Fruit fly (Drosophila melanogaster): ENCODE results near the gene CG6696.

Gene CG6696

DNA sequence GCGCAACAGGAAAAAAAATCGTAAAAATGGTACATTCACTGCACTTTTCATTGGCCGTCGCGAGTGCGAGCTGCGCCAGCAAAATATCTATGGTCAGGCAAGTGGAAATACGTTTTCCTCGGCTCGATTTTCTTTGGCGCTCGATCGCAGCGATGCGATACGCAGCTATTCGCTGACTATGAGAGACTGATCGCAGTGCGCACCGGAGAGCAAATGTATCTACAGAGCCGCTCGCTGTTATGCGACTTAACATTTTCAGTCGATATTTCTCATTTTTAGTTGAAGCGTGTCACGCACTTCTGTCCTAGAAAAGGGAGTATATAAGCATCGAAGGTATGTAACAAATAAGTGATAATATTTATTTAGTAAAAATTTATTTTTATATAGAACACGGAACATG lies 27.2 kb downstream of the CG6696 start, which contains the start of gene wgn (continued):
- peak; percentile 41; the same call in 1 of the 3 replicates for TF ChIP-seq row (GFP tag; IDR thresholded peaks at IDR 0.05)
- TF ChIP-seq BEAF-32 (GFP tag; optimal IDR thresholded peaks at IDR 0.05) = no peak
- peak; percentile 15 for TF ChIP-seq zf30C (GFP tag; optimal IDR thresholded peaks at IDR 0.05)
- TF ChIP-seq tio (GFP tag; optimal IDR thresholded peaks at IDR 0.05) = no peak
- TF ChIP-seq kay (GFP tag; optimal IDR thresholded peaks at IDR 0.05) = no peak
- no peak for TF ChIP-seq Camta (GFP tag; optimal IDR thresholded peaks at IDR 0.05)
- peak; percentile 4 for TF ChIP-seq HmgZ (tag; optimal IDR thresholded peaks at IDR 0.05)
- no peak for TF ChIP-seq Ada2b (GFP tag; IDR thresholded peaks at IDR 0.05)
- TF ChIP-seq Mrtf (GFP tag; IDR thresholded peaks at IDR 0.05) = no peak
- no peak for TF ChIP-seq dan (GFP tag; IDR thresholded peaks at IDR 0.05)
- peak; percentile 21 for TF ChIP-seq CG1603 (tag; optimal IDR thresholded peaks at IDR 0.05)
- peak; percentile 95 for TF ChIP-seq Jarid2 (GFP tag; optimal IDR thresholded peaks at IDR 0.05)
- TF ChIP-seq nerfin-2 (GFP tag; IDR thresholded peaks at IDR 0.05; ENCODE audit: partially characterized antibody) = peak; percentile 49
- no peak for TF ChIP-seq exex (tag; optimal IDR thresholded peaks at IDR 0.05)
- no peak for TF ChIP-seq Vsx1 (GFP tag; optimal IDR thresholded peaks at IDR 0.05)
- TF ChIP-seq CG18764 (GFP tag; optimal IDR thresholded peaks at IDR 0.05) = no peak
- peak; percentile 92 for TF ChIP-seq CG13287 (GFP tag; IDR thresholded peaks at IDR 0.05; ENCODE audit: partially characterized antibody)
- TF ChIP-seq ara (GFP tag; IDR thresholded peaks at IDR 0.05) = no peak
- no peak for TF ChIP-seq CG17328 (GFP tag; IDR thresholded peaks at IDR 0.05)
- peak; percentile 71; the same call in 2 of the 3 replicates for TF ChIP-seq mld (GFP tag; IDR thresholded peaks at IDR 0.05; ENCODE audit: partially characterized antibody)
- peak; percentile 43; the same call in 1 of the 2 replicates for TF ChIP-seq inv (GFP tag; IDR thresholded peaks at IDR 0.05; ENCODE audit: partially characterized antibody)
- no peak for TF ChIP-seq tup (GFP tag; optimal IDR thresholded peaks at IDR 0.05)
- peak; percentile 90 for TF ChIP-seq hbn (GFP tag; IDR thresholded peaks at IDR 0.05; ENCODE audit: partially characterized antibody)
- peak; percentile 95 for TF ChIP-seq Doc3 (GFP tag; IDR thresholded peaks at IDR 0.05; ENCODE audit: partially characterized antibody)
- no peak for TF ChIP-seq PHDP (tag; optimal IDR thresholded peaks at IDR 0.05)
- TF ChIP-seq HLHmδ (GFP tag; optimal IDR thresholded peaks at IDR 0.05) = peak; percentile 14
- TF ChIP-seq CkIIα-i1 (GFP tag; IDR thresholded peaks at IDR 0.05) = no peak
- TF ChIP-seq MTF-1 (GFP tag; optimal IDR thresholded peaks at IDR 0.05; ENCODE audit: borderline replicate concordance) = peak; percentile 2
- TF ChIP-seq CG6683 (GFP tag; optimal IDR thresholded peaks at IDR 0.05) = no peak
- no peak for TF ChIP-seq ems (GFP tag; optimal IDR thresholded peaks at IDR 0.05)
- TF ChIP-seq vnd (GFP tag; IDR thresholded peaks at IDR 0.05; ENCODE audit: partially characterized antibody) = peak; percentile 67; the same call in 2 of the 3 replicates
- TF ChIP-seq CG43689 (GFP tag; IDR thresholded peaks at IDR 0.05) = no peak
- TF ChIP-seq CG2678 (tag; optimal IDR thresholded peaks at IDR 0.05) = no peak
- peak; percentile 33 to 43 for TF ChIP-seq Trl (optimal IDR thresholded peaks at IDR 0.05)
- no peak for TF ChIP-seq Trl (GFP tag; optimal IDR thresholded peaks at IDR 0.05)
- peak; percentile 69 for TF ChIP-seq CG6791 (GFP tag; IDR thresholded peaks at IDR 0.05; ENCODE audit: partially characterized antibody)
- TF ChIP-seq CG8478 (optimal IDR thresholded peaks at IDR 0.05) = no peak
- TF ChIP-seq CG7372 (GFP tag; IDR thresholded peaks at IDR 0.05) = no peak
- no peak for TF ChIP-seq CG3065 (GFP tag; optimal IDR thresholded peaks at IDR 0.05)
- no peak for TF ChIP-seq CG10366 (GFP tag; IDR thresholded peaks at IDR 0.05)
- 0 out of 3 replicates have a peak, but pooled peaks have one; percentile 15 for TF ChIP-seq CG34422 (GFP tag; IDR thresholded peaks at IDR 0.05)
- TF ChIP-seq CG7839 (tag; optimal IDR thresholded peaks at IDR 0.05) = no peak
- no peak for TF ChIP-seq C15 (GFP tag; IDR thresholded peaks at IDR 0.05)
- TF ChIP-seq CG34224 (GFP tag; IDR thresholded peaks at IDR 0.05; ENCODE audit: partially characterized antibody) = peak; percentile 86
- TF ChIP-seq knrl (GFP tag; IDR thresholded peaks at IDR 0.05; ENCODE audit: partially characterized antibody) = peak; percentile 68; the same call in 1 of the 3 replicates
- TF ChIP-seq jigr1 (GFP tag; IDR thresholded peaks at IDR 0.05) = no peak

Measured in whole organism, embryonic.